Worm (Caenorhabditis elegans) whole organism, L4/young adult: ENCODE measurements around the gene ncx-3.

Source experiments
- W03F9.2 ChIP-seq: fragments of 150-350 bp; optimal IDR thresholded peaks from 2 replicates; lab custom pipeline; 2014; ENCODE audit warnings: missing biosample characterization, missing genetic modification characterization
- him-1 ChIP-seq: sonication (generic microtip); optimal IDR thresholded peaks from 2 replicates; lab custom pipeline; 2016; ENCODE audit warnings: missing genotype, missing genetic modification reagents, missing genetic modification characterization, missing compliant biosample characterization

ce11 chrIV:10738328-10738727 lies 21.9 kb downstream of the ncx-3 start, which contains the start of gene ssp-34:
- no peak for TF ChIP-seq him-1 (tag; lab: Kevin White, UChicago)
- TF ChIP-seq W03F9.2 (tag; lab: Kevin White, UChicago): no peak
